4 worm cellular contexts compared by ENCODE assay signal in genomic region chrV:9664620-9665019, ce11.
TF ChIP-seq lines count a peak whose summit lies in the region.

No protein-coding gene starts in this region.

TF ChIP-seq in whole organism, L1 larva, 84 proteins besides CTCF, POLR2A, EP300 and RAD21 (continued from another document):
- TF ChIP-seq pax-3 (tag; optimal IDR thresholded peaks at IDR 0.05; lab: Kevin White, UChicago): no peak
- TF ChIP-seq zag-1 (tag; optimal IDR thresholded peaks at IDR 0.05; lab: Kevin White, UChicago): no peak
- peak; percentile 9 to 19 for TF ChIP-seq efl-1 (optimal IDR thresholded peaks at IDR 0.05; lab: Kevin White, UChicago)
- TF ChIP-seq efl-1 (GFP tag; optimal IDR thresholded peaks at IDR 0.05 in 1 of 2; lab: Kevin White, UChicago): no peak
- TF ChIP-seq irx-1 (tag; optimal IDR thresholded peaks at IDR 0.05; lab: Kevin White, UChicago): no peak
- TF ChIP-seq hlh-4 (tag; optimal IDR thresholded peaks at IDR 0.05; lab: Kevin White, UChicago): no peak
- no peak for TF ChIP-seq nhr-76 (tag; optimal IDR thresholded peaks at IDR 0.05; lab: Kevin White, UChicago)
- TF ChIP-seq ceh-88 (GFP tag; IDR thresholded peaks at IDR 0.05; lab: Robert Waterston, UW): no peak
- TF ChIP-seq ceh-8 (GFP tag; optimal IDR thresholded peaks at IDR 0.05; lab: Kevin White, UChicago): no peak
- TF ChIP-seq dpl-1 (GFP tag; optimal IDR thresholded peaks at IDR 0.05; lab: Kevin White, UChicago): peak in 1 of 3 experiments; percentile 4
- no peak for TF ChIP-seq grh-1 (GFP tag; IDR thresholded peaks at IDR 0.05; lab: Robert Waterston, UW)
- no peak for TF ChIP-seq tlp-1 (tag; optimal IDR thresholded peaks at IDR 0.05; lab: Kevin White, UChicago)
- TF ChIP-seq fkh-8 (tag; optimal IDR thresholded peaks at IDR 0.05; lab: Kevin White, UChicago): peak; percentile 71
- TF ChIP-seq mdl-1 (tag; optimal IDR thresholded peaks at IDR 0.05; lab: Kevin White, UChicago): no peak
- TF ChIP-seq ceh-90 (tag; optimal IDR thresholded peaks at IDR 0.05; lab: Kevin White, UChicago): no peak
- TF ChIP-seq nhr-71 (tag; optimal IDR thresholded peaks at IDR 0.05; lab: Kevin White, UChicago): peak; percentile 23
- peak; percentile 13 for TF ChIP-seq snu-23 (GFP tag; optimal IDR thresholded peaks at IDR 0.05; lab: Kevin White, UChicago)
- no peak for TF ChIP-seq unc-30 (tag; optimal IDR thresholded peaks at IDR 0.05; lab: Kevin White, UChicago)
- TF ChIP-seq lin-14 (GFP tag; optimal IDR thresholded peaks at IDR 0.05; lab: Kevin White, UChicago): peak; percentile 84
- no peak for TF ChIP-seq aha-1 (tag; optimal IDR thresholded peaks at IDR 0.05; lab: Kevin White, UChicago)
- TF ChIP-seq ztf-4 (tag; optimal IDR thresholded peaks at IDR 0.05; lab: Kevin White, UChicago): no peak
- peak; percentile 68 for TF ChIP-seq fkh-10 (GFP tag; optimal IDR thresholded peaks at IDR 0.05; lab: Kevin White, UChicago)

TF ChIP-seq in whole organism, L2 larva, 48 proteins besides CTCF, POLR2A, EP300 and RAD21 (continued from another document):
- TF ChIP-seq mdl-1 (tag; optimal IDR thresholded peaks at IDR 0.05; lab: Kevin White, UChicago): peak in 1 of 2 experiments; percentile 42
- no peak for TF ChIP-seq skn-1 (tag; optimal IDR thresholded peaks at IDR 0.05; lab: Kevin White, UChicago)
- no peak for TF ChIP-seq elt-3 (tag; optimal IDR thresholded peaks at IDR 0.05; lab: Kevin White, UChicago)
- TF ChIP-seq gmeb-1 (tag; optimal IDR thresholded peaks at IDR 0.05; lab: Kevin White, UChicago): no peak
- TF ChIP-seq nhr-11 (tag; optimal IDR thresholded peaks at IDR 0.05; lab: Kevin White, UChicago): no peak
- peak; percentile 73 for TF ChIP-seq unc-55 (GFP tag; optimal IDR thresholded peaks at IDR 0.05; lab: Kevin White, UChicago)
- no peak for TF ChIP-seq nhr-10 (tag; optimal IDR thresholded peaks at IDR 0.05; lab: Kevin White, UChicago)
- TF ChIP-seq elt-1 (tag; optimal IDR thresholded peaks at IDR 0.05; lab: Kevin White, UChicago): no peak
- no peak for TF ChIP-seq blmp-1 (tag; optimal IDR thresholded peaks at IDR 0.05; lab: Kevin White, UChicago; ENCODE audit: insufficient read depth)
- peak; percentile 59 for TF ChIP-seq sma-9 (GFP tag; optimal IDR thresholded peaks at IDR 0.05; lab: Kevin White, UChicago)
- TF ChIP-seq sma-9 (tag; optimal IDR thresholded peaks at IDR 0.05; lab: Kevin White, UChicago): no peak
- TF ChIP-seq lin-13 (GFP tag; optimal IDR thresholded peaks at IDR 0.05; lab: Kevin White, UChicago): no peak
- TF ChIP-seq ama-1 (optimal IDR thresholded peaks at IDR 0.05; lab: Kevin White, UChicago): no peak
- peak; percentile 78 for TF ChIP-seq C34F6.9 (tag; optimal IDR thresholded peaks at IDR 0.05; lab: Kevin White, UChicago)
- no peak for TF ChIP-seq snpc-4 (tag; optimal IDR thresholded peaks at IDR 0.05; lab: Kevin White, UChicago)
- TF ChIP-seq lin-39 (tag; optimal IDR thresholded peaks at IDR 0.05; lab: Kevin White, UChicago): no peak
- TF ChIP-seq R02D3.7 (tag; optimal IDR thresholded peaks at IDR 0.05; lab: Kevin White, UChicago): no peak
- TF ChIP-seq sem-4 (tag; optimal IDR thresholded peaks at IDR 0.05; lab: Kevin White, UChicago): no peak
- TF ChIP-seq nhr-6 (tag; optimal IDR thresholded peaks at IDR 0.05; lab: Kevin White, UChicago): peak; percentile 10
- no peak for TF ChIP-seq ztf-1 (GFP tag; conservative IDR thresholded peaks at IDR 0.05; lab: Robert Waterston, UW)
- TF ChIP-seq sma-3 (GFP tag; optimal IDR thresholded peaks at IDR 0.05; lab: Kevin White, UChicago): no peak
- no peak for TF ChIP-seq nhr-12 (tag; optimal IDR thresholded peaks at IDR 0.05; lab: Kevin White, UChicago)
- TF ChIP-seq F13H6.1 (tag; optimal IDR thresholded peaks at IDR 0.05; lab: Kevin White, UChicago): no peak
- TF ChIP-seq unc-39 (tag; optimal IDR thresholded peaks at IDR 0.05; lab: Kevin White, UChicago): peak; percentile 28
- TF ChIP-seq ceh-82 (tag; optimal IDR thresholded peaks at IDR 0.05; lab: Kevin White, UChicago): no peak
- TF ChIP-seq aly-2 (tag; optimal IDR thresholded peaks at IDR 0.05; lab: Kevin White, UChicago): no peak
- TF ChIP-seq alr-1 (tag; optimal IDR thresholded peaks at IDR 0.05; lab: Kevin White, UChicago): no peak
- TF ChIP-seq mab-5 (tag; optimal IDR thresholded peaks at IDR 0.05; lab: Kevin White, UChicago): peak; percentile 54
- TF ChIP-seq egl-27 (tag; optimal IDR thresholded peaks at IDR 0.05; lab: Kevin White, UChicago): no peak
- TF ChIP-seq Y55F3AM.14 (GFP tag; optimal IDR thresholded peaks at IDR 0.05; lab: Kevin White, UChicago): peak; percentile 39
- no peak for TF ChIP-seq lsy-2 (tag; optimal IDR thresholded peaks at IDR 0.05; lab: Kevin White, UChicago)
- TF ChIP-seq peb-1 (tag; optimal IDR thresholded peaks at IDR 0.05; lab: Kevin White, UChicago): no peak
- TF ChIP-seq ztf-11 (tag; optimal IDR thresholded peaks at IDR 0.05; lab: Kevin White, UChicago): no peak
- TF ChIP-seq nhr-237 (tag; optimal IDR thresholded peaks at IDR 0.05; lab: Kevin White, UChicago): no peak
- peak; percentile 64 for TF ChIP-seq nhr-129 (tag; optimal IDR thresholded peaks at IDR 0.05; lab: Kevin White, UChicago)

TF ChIP-seq in whole organism, L4 larva, 104 proteins besides CTCF, POLR2A, EP300 and RAD21 (continued from another document):
- TF ChIP-seq madf-9 (GFP tag; conservative IDR thresholded peaks at IDR 0.05; lab: Robert Waterston, UW): no peak
- TF ChIP-seq daf-12 (tag; optimal IDR thresholded peaks at IDR 0.05; lab: Kevin White, UChicago): no peak
- no peak for TF ChIP-seq lin-1 (GFP tag; IDR thresholded peaks at IDR 0.05; lab: Robert Waterston, UW)
- no peak for TF ChIP-seq daf-8 (GFP tag; IDR thresholded peaks at IDR 0.05; lab: Robert Waterston, UW)
- TF ChIP-seq hmg-1.1 (GFP tag; IDR thresholded peaks at IDR 0.05; lab: Robert Waterston, UW): peak; percentile 67
- peak in 1 of 2 experiments; percentile 34 for TF ChIP-seq lsy-2 (tag; optimal IDR thresholded peaks at IDR 0.05; lab: Kevin White, UChicago)
- TF ChIP-seq mxl-3 (GFP tag; optimal IDR thresholded peaks at IDR 0.05; lab: Kevin White, UChicago): peak; percentile 40
- peak; percentile 3 for TF ChIP-seq fkh-10 (GFP tag; optimal IDR thresholded peaks at IDR 0.05; lab: Kevin White, UChicago)

TF ChIP-seq in whole organism, mixed stage, embryonic, 35 proteins besides CTCF, POLR2A, EP300 and RAD21 (continued from another document):
- TF ChIP-seq snpc-4 (tag; optimal IDR thresholded peaks at IDR 0.05; lab: Kevin White, UChicago) (no peak), ces-1 (GFP tag; optimal IDR thresholded peaks at IDR 0.05; lab: Kevin White, UChicago) (peak; percentile 65), unc-39 (tag; optimal IDR thresholded peaks at IDR 0.05; lab: Kevin White, UChicago) (peak; percentile 38), M03D4.4 (tag; optimal IDR thresholded peaks at IDR 0.05; lab: Kevin White, UChicago) (no peak)
